Fruit fly (Drosophila melanogaster) whole organism, prepupa: ENCODE data around the gene CG15531.

Experiments
- CG7368 ChIP-seq: fragments of 200-800 bp; sonication (Bioruptor generic); optimal IDR thresholded peaks from 3 replicates; lab custom pipeline; 2016; ENCODE audit warnings: missing biosample characterization, missing genetic modification characterization
- esn ChIP-seq: fragments of 200-800 bp; sonication (Bioruptor generic); optimal IDR thresholded peaks from 2 replicates; lab custom pipeline; 2016; ENCODE audit warnings: missing biosample characterization, mild to moderate bottlenecking, missing genetic modification characterization, moderate library complexity
- topi ChIP-seq: fragments of 200-800 bp; sonication (Bioruptor generic); optimal IDR thresholded peaks from 3 replicates; lab custom pipeline; 2016; ENCODE audit warnings: missing biosample characterization, missing genetic modification characterization

- TF ChIP-seq topi (no peak), CG7368 (GFP tag; lab: Kevin White, UChicago) (no peak), esn (GFP tag; lab: Kevin White, UChicago) (no peak)
Observed at dm6 chr3R:30200091-30200698, 4.2 kb upstream of the CG15531 start.
